Fruit fly (Drosophila melanogaster) whole organism, prepupa: ENCODE measurements around the gene CG32939.

Experiments
- Blimp-1 ChIP-seq: fragments of 200-800 bp; sonication (Bioruptor generic); optimal IDR thresholded peaks from 3 replicates; lab custom pipeline; 2017; ENCODE audit warnings: missing biosample characterization, missing genetic modification characterization, mild to moderate bottlenecking, moderate library complexity, missing genetic modification reagents
- CG10669 ChIP-seq: fragments of 200-800 bp; sonication (Bioruptor generic); optimal IDR thresholded peaks from 3 replicates; lab custom pipeline; 2018; ENCODE audit warnings: missing biosample characterization, mild to moderate bottlenecking, missing genetic modification characterization, moderate library complexity
- CG11762 ChIP-seq: fragments of 200-800 bp; sonication (Bioruptor generic); optimal IDR thresholded peaks from 3 replicates; lab custom pipeline; 2016; ENCODE audit warnings: missing biosample characterization, missing genetic modification characterization; ENCODE audit not compliant: insufficient read depth
- CG1621 ChIP-seq: fragments of 200-800 bp; sonication (Bioruptor generic); optimal IDR thresholded peaks from 3 replicates; lab custom pipeline; 2018; ENCODE audit warnings: missing biosample characterization, mild to moderate bottlenecking, missing genetic modification characterization
- CG31627 ChIP-seq: fragments of 200-800 bp; sonication (Bioruptor generic); optimal IDR thresholded peaks from 3 replicates; lab custom pipeline; 2016; ENCODE audit warnings: missing biosample characterization, missing genetic modification characterization
- CG4318 ChIP-seq: fragments of 200-800 bp; sonication (Bioruptor generic); optimal IDR thresholded peaks from 3 replicates; lab custom pipeline; 2017; ENCODE audit warnings: missing biosample characterization, mild to moderate bottlenecking, missing genetic modification characterization
- CG6163 ChIP-seq: fragments of 200-800 bp; sonication (Bioruptor generic); IDR thresholded peaks from 3 replicates; pipeline ENCODE4 v1.3.6; 2022; ENCODE audit warnings: missing biosample characterization, missing genetic modification characterization
- CG6792 ChIP-seq: fragments of 200-800 bp; sonication (Bioruptor generic); optimal IDR thresholded peaks from 3 replicates; lab custom pipeline; 2016; ENCODE audit warnings: missing biosample characterization, missing genetic modification characterization
- CG6808 ChIP-seq: fragments of 200-800 bp; sonication (Bioruptor generic); optimal IDR thresholded peaks from 3 replicates; lab custom pipeline; 2017; ENCODE audit warnings: missing biosample characterization, missing genetic modification characterization, mild to moderate bottlenecking, moderate library complexity, missing genetic modification reagents
- CG6854 ChIP-seq: fragments of 200-800 bp; sonication (Bioruptor generic); optimal IDR thresholded peaks from 2 replicates; lab custom pipeline; 2017; ENCODE audit warnings: missing biosample characterization, mild to moderate bottlenecking, missing genetic modification characterization
- CG7368 ChIP-seq: fragments of 200-800 bp; sonication (Bioruptor generic); optimal IDR thresholded peaks from 3 replicates; lab custom pipeline; 2016; ENCODE audit warnings: missing biosample characterization, missing genetic modification characterization
- Eip75B ChIP-seq: fragments of 200-800 bp; sonication (Bioruptor generic); optimal IDR thresholded peaks from 3 replicates; lab custom pipeline; 2016; ENCODE audit warnings: missing biosample characterization, missing genetic modification characterization
- Eip93F ChIP-seq: fragments of 200-800 bp; sonication (Bioruptor generic); optimal IDR thresholded peaks from 2 replicates; lab custom pipeline; 2016; ENCODE audit warnings: missing biosample characterization, mild to moderate bottlenecking, missing genetic modification characterization
- Ets21C ChIP-seq: fragments of 200-800 bp; sonication (Bioruptor generic); optimal IDR thresholded peaks from 3 replicates; lab custom pipeline; 2016; ENCODE audit warnings: missing biosample characterization, missing genetic modification characterization
- Gug ChIP-seq: fragments of 200-800 bp; sonication (Bioruptor generic); IDR thresholded peaks from 2 replicates; pipeline ENCODE4 v1.3.6; 2022; ENCODE audit warnings: missing biosample characterization, missing genetic modification characterization
- Hr4 ChIP-seq: fragments of 200-800 bp; sonication (Bioruptor generic); optimal IDR thresholded peaks from 3 replicates; lab custom pipeline; 2016; ENCODE audit warnings: missing biosample characterization, missing genetic modification characterization
- Lpt ChIP-seq: fragments of 200-800 bp; sonication (Bioruptor generic); optimal IDR thresholded peaks from 3 replicates; lab custom pipeline; 2016; ENCODE audit warnings: missing biosample characterization, missing genetic modification characterization
- Met ChIP-seq: fragments of 200-800 bp; sonication (Bioruptor generic); optimal IDR thresholded peaks from 3 replicates; lab custom pipeline; 2016; ENCODE audit warnings: missing biosample characterization, missing genetic modification characterization
- Smox ChIP-seq: fragments of 200-800 bp; sonication (Bioruptor generic); optimal IDR thresholded peaks from 3 replicates; lab custom pipeline; 2016; ENCODE audit warnings: missing biosample characterization, missing genetic modification characterization
- Sox102F ChIP-seq: fragments of 200-800 bp; sonication (Bioruptor generic); optimal IDR thresholded peaks from 2 replicates; lab custom pipeline; 2016; ENCODE audit warnings: missing biosample characterization, mild to moderate bottlenecking, missing genetic modification characterization
- Sox14 ChIP-seq: fragments of 200-800 bp; sonication (Bioruptor generic); optimal IDR thresholded peaks from 3 replicates; lab custom pipeline; 2016; ENCODE audit warnings: missing biosample characterization, missing genetic modification characterization
- Sox15 ChIP-seq: fragments of 200-800 bp; sonication (Bioruptor generic); optimal IDR thresholded peaks from 3 replicates; lab custom pipeline; 2016; ENCODE audit warnings: missing biosample characterization, missing genetic modification characterization
- achi ChIP-seq: fragments of 200-800 bp; sonication (Bioruptor generic); optimal IDR thresholded peaks from 3 replicates; lab custom pipeline; 2016; ENCODE audit warnings: missing biosample characterization, missing genetic modification characterization
- dsx ChIP-seq: fragments of 200-800 bp; optimal IDR thresholded peaks from 3 replicates; lab custom pipeline; 2019; ENCODE audit warnings: missing biosample characterization, mild to moderate bottlenecking, missing genetic modification characterization, moderate library complexity; ENCODE audit not compliant: poor library complexity, severe bottlenecking
- esn ChIP-seq: fragments of 200-800 bp; sonication (Bioruptor generic); optimal IDR thresholded peaks from 2 replicates; lab custom pipeline; 2016; ENCODE audit warnings: missing biosample characterization, mild to moderate bottlenecking, missing genetic modification characterization, moderate library complexity
- fd59A ChIP-seq: fragments of 200-800 bp; sonication (Bioruptor generic); optimal IDR thresholded peaks from 2 replicates; lab custom pipeline; 2017; ENCODE audit warnings: missing biosample characterization, mild to moderate bottlenecking, missing genetic modification characterization, missing genetic modification reagents
- fd85E ChIP-seq: fragments of 200-800 bp; sonication (Bioruptor generic); optimal IDR thresholded peaks from 3 replicates; lab custom pipeline; 2016; ENCODE audit warnings: missing biosample characterization, missing genetic modification characterization
- fkh ChIP-seq: fragments of 200-800 bp; sonication (Bioruptor generic); optimal IDR thresholded peaks from 3 replicates; lab custom pipeline; 2017; ENCODE audit warnings: missing biosample characterization, mild to moderate bottlenecking, missing genetic modification characterization, moderate library complexity
- lz ChIP-seq: fragments of 200-800 bp; sonication (Bioruptor generic); optimal IDR thresholded peaks from 3 replicates; lab custom pipeline; 2016; ENCODE audit warnings: missing biosample characterization, missing genetic modification characterization
- spab ChIP-seq: fragments of 200-800 bp; sonication (Bioruptor generic); optimal IDR thresholded peaks from 2 replicates; lab custom pipeline; 2017; ENCODE audit warnings: missing biosample characterization, mild to moderate bottlenecking, missing genetic modification characterization, missing genetic modification reagents
- topi ChIP-seq: fragments of 200-800 bp; sonication (Bioruptor generic); optimal IDR thresholded peaks from 3 replicates; lab custom pipeline; 2016; ENCODE audit warnings: missing biosample characterization, missing genetic modification characterization
- vri ChIP-seq: fragments of 200-800 bp; sonication (Bioruptor generic); optimal IDR thresholded peaks from 3 replicates; lab custom pipeline; 2016; ENCODE audit warnings: missing biosample characterization, mild to moderate bottlenecking, missing genetic modification characterization

The CG32939 gene

dm6 chr3R:9705008-9705628 is 12.2 kb downstream of the CG32939 start, which contains the start of gene Unc-115a (continued):
- TF ChIP-seq CG6163 (GFP tag; lab: Robert Waterston, UW) (no peak), CG6808 (no peak), vri (GFP tag; lab: Kevin White, UChicago) (no peak), Hr4 (GFP tag; lab: Kevin White, UChicago) (no peak), esn (GFP tag; lab: Kevin White, UChicago) (peak; percentile 55), fd59A (GFP tag; lab: Kevin White, UChicago) (no peak), CG10669 (GFP tag; lab: Kevin White, UChicago) (no peak), dsx (GFP tag; lab: Kevin White, UChicago) (peak; percentile 60), Gug (GFP tag; lab: Robert Waterston, UW) (no peak), Eip93F (GFP tag; lab: Kevin White, UChicago) (no peak), CG11762 (no peak), Sox102F (GFP tag; lab: Kevin White, UChicago) (no peak), Sox15 (GFP tag; lab: Kevin White, UChicago) (no peak), Eip75B (GFP tag; lab: Kevin White, UChicago) (no peak), Lpt (GFP tag; lab: Kevin White, UChicago) (no peak), CG7368 (GFP tag; lab: Kevin White, UChicago) (no peak), Smox (GFP tag; lab: Kevin White, UChicago) (no peak), achi (GFP tag; lab: Kevin White, UChicago) (no peak), fkh (GFP tag; lab: Kevin White, UChicago) (peak; percentile 35), Met (GFP tag; lab: Kevin White, UChicago) (no peak), CG6854 (peak; percentile 28), fd85E (GFP tag; lab: Kevin White, UChicago) (no peak), lz (GFP tag; lab: Kevin White, UChicago) (peak; percentile 38), CG31627 (GFP tag; lab: Kevin White, UChicago) (peak; percentile 4), topi (GFP tag; lab: Kevin White, UChicago) (no peak), CG6792 (GFP tag; lab: Kevin White, UChicago) (no peak), Ets21C (GFP tag; lab: Kevin White, UChicago) (no peak), CG1621 (peak; percentile 81), CG4318 (GFP tag; lab: Kevin White, UChicago) (no peak)
- TF ChIP-seq, all 60 proteins: peak for 11

DNA sequence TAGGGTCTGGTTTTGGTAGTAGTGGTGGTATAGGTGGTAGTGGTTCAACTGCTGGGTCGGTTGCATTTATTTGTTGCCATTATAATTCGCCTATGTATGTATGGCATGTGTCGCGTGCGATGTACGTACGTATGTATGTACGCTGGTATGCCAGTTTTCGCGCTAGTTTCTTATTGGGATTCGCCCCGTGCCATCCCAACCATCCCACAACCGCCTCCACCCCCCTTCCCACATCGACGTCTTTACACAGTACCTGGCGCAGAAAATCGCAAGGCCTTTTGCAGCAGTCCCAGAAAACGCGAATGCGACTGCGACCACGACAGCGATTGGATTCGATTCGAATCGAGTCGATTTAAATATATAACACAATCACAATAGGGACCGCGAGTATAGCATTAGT is 17.3 kb downstream of the CG32939 start:
- TF ChIP-seq CG6792 (GFP tag; lab: Kevin White, UChicago) (no peak), Lpt (GFP tag; lab: Kevin White, UChicago) (no peak), Sox15 (GFP tag; lab: Kevin White, UChicago) (no peak), CG6808 (no peak), Sox14 (GFP tag; lab: Kevin White, UChicago) (no peak)

DNA sequence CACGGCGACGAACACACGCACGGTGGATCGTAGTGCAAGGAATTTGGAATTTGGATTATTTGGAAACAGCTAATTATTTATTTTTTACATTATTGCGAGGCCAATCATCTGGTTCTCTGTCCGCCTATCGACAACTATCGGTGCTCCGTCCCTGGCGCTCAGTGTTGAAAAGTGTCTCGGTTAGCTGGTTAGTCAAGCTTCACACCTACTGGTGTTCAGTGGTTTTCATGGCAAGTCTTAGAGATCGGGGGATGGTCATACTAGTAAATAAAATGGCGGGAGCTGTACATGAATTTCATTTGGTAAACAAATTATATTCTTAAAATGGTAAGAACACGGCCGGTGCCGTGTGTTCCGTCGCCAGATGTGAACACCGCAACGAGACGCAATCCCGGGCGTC is 18.0 kb downstream of the CG32939 start, which contains the start of the genes trbd and dmt:
Gene trbd, minus strand, starts transcription at position 152 of the 400 bp plus-strand sequence.
Gene dmt, plus strand, starts transcription at position 257 of the 400 bp plus-strand sequence.
- TF ChIP-seq CG6854 (peak; percentile 75), fkh (GFP tag; lab: Kevin White, UChicago) (peak; percentile 99), Blimp-1 (GFP tag; lab: Kevin White, UChicago) (peak; percentile 41), Met (GFP tag; lab: Kevin White, UChicago) (no peak)

DNA sequence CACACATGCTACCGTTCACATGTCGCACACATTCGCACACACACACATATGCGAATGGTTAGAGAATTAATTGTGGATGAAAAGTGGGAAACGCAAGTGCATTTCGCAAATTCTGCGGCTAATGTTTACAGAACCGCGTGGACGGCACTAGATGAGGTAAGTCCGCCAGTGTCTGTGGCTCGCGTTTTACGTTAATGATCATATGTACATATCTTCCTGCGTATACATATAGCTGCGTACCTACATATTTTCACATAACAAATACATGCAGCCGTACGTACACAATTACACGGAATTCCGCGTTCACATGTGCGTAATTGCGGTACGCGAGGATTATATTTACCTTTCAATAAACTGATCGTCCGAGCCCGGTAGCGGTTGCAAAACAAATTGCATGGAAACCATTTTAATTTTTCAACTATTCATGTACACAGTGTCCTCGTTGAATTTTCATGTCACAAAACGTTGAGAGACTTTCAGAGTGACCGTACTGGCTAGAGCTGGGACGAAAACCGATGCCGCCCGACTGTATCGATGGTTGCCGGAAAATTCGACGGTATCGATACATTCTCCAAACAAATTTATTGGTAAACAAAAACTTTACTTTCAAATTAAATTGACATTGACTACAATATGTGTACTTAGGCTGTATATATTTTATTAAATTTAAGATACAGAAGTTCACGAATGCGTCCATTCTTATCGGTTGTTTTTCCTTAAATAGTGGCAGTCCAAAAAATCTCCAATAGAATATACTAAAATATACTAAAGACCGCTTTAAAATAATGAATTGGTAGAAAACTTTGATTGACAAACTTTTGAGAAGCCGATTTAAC is 32.5 kb downstream of the CG32939 start, which contains the start of gene hyd:
Gene hyd, minus strand, starts transcription at position 495 of the 836 bp plus-strand sequence.
- TF ChIP-seq fkh (GFP tag; lab: Kevin White, UChicago) (peak; percentile 55), spab (GFP tag; lab: Kevin White, UChicago) (no peak), fd85E (GFP tag; lab: Kevin White, UChicago) (no peak)
